Fruit fly (Drosophila melanogaster) whole organism, embryonic: ENCODE results near the gene mrva.
A peak's percentile ranks its signal among the peaks of the same experiment; 100 is the strongest.

Experiments used
- Antp ChIP-seq: fragments of 200-800 bp; sonication (Bioruptor generic); optimal IDR thresholded peaks from 3 replicates; lab custom pipeline; 2016; ENCODE audit warnings: missing biosample characterization, missing genetic modification characterization
- Atf-2 ChIP-seq: fragments of 200-800 bp; sonication (Bioruptor generic); optimal IDR thresholded peaks from 2 replicates; lab custom pipeline; 2016; ENCODE audit warnings: missing biosample characterization, missing genetic modification characterization
- Bdp1 ChIP-seq: fragments of 200-800 bp; sonication (Bioruptor generic); optimal IDR thresholded peaks from 3 replicates; lab custom pipeline; 2016; ENCODE audit warnings: missing biosample characterization, missing genetic modification characterization
- Bteb2 ChIP-seq: fragments of 200-800 bp; sonication (Bioruptor generic); optimal IDR thresholded peaks from 2 replicates; lab custom pipeline; 2016; ENCODE audit warnings: missing biosample characterization, missing genetic modification characterization
- CG10209 ChIP-seq: fragments of 200-800 bp; sonication (Bioruptor generic); optimal IDR thresholded peaks from 3 replicates; lab custom pipeline; 2017; ENCODE audit warnings: missing biosample characterization, mild to moderate bottlenecking, missing genetic modification characterization, missing genetic modification reagents
- CG10267 ChIP-seq: fragments of 200-800 bp; sonication (Bioruptor generic); optimal IDR thresholded peaks from 2 replicates; lab custom pipeline; 2018; ENCODE audit warnings: missing biosample characterization, mild to moderate bottlenecking, missing genetic modification characterization, moderate library complexity
- CG10979 ChIP-seq: fragments of 200-800 bp; sonication (Bioruptor generic); optimal IDR thresholded peaks from 2 replicates; lab custom pipeline; 2018; ENCODE audit warnings: missing biosample characterization, mild to moderate bottlenecking, missing genetic modification characterization, moderate library complexity
- CG11247 ChIP-seq: fragments of 200-800 bp; sonication (Bioruptor generic); IDR thresholded peaks from 2 replicates; pipeline ENCODE4 v1.3.6; 2022; ENCODE audit warnings: missing biosample characterization, missing genetic modification characterization
- CG11504 ChIP-seq: fragments of 200-800 bp; sonication (Bioruptor generic); optimal IDR thresholded peaks from 3 replicates; lab custom pipeline; 2019; ENCODE audit warnings: missing biosample characterization, mild to moderate bottlenecking, missing genetic modification characterization, moderate library complexity
- CG13296 ChIP-seq: fragments of 200-800 bp; sonication (Bioruptor generic); optimal IDR thresholded peaks from 3 replicates; lab custom pipeline; 2018; ENCODE audit warnings: missing biosample characterization, mild to moderate bottlenecking, missing genetic modification characterization
- CG14667 ChIP-seq: fragments of 200-800 bp; sonication (Bioruptor generic); IDR thresholded peaks from 2 replicates; pipeline ENCODE4 v1.3.6; 2022; ENCODE audit warnings: missing biosample characterization, missing genetic modification characterization
- CG15601 ChIP-seq: fragments of 200-800 bp; sonication (Bioruptor generic); optimal IDR thresholded peaks from 3 replicates; lab custom pipeline; 2019; ENCODE audit warnings: missing biosample characterization, mild to moderate bottlenecking, missing genetic modification characterization, moderate library complexity
- CG15696 ChIP-seq: fragments of 200-800 bp; sonication (Bioruptor generic); optimal IDR thresholded peaks from 2 replicates; lab custom pipeline; 2019; ENCODE audit warnings: missing biosample characterization, mild to moderate bottlenecking, missing genetic modification characterization, moderate library complexity
- CG16813 ChIP-seq: fragments of 200-800 bp; sonication (Bioruptor generic); IDR thresholded peaks from 3 replicates; pipeline ENCODE4 v1.3.6; 2022; ENCODE audit warnings: missing biosample characterization, missing genetic modification characterization; ENCODE audit not compliant: partially characterized antibody
- CG17568 ChIP-seq: fragments of 200-800 bp; sonication (Bioruptor generic); optimal IDR thresholded peaks from 2 replicates; lab custom pipeline; 2018; ENCODE audit warnings: missing biosample characterization, mild to moderate bottlenecking, missing genetic modification characterization, moderate library complexity
- CG1792 ChIP-seq: fragments of 200-800 bp; sonication (Bioruptor generic); optimal IDR thresholded peaks from 2 replicates; lab custom pipeline; 2016; ENCODE audit warnings: missing biosample characterization, missing genetic modification characterization
- CG34422 ChIP-seq: fragments of 200-800 bp; sonication (Bioruptor generic); IDR thresholded peaks from 3 replicates; pipeline ENCODE4 v1.3.6; 2022; ENCODE audit warnings: missing biosample characterization, missing genetic modification characterization
- CG3838 ChIP-seq: fragments of 200-800 bp; sonication (Bioruptor generic); optimal IDR thresholded peaks from 3 replicates; lab custom pipeline; 2016; ENCODE audit warnings: missing biosample characterization, missing genetic modification characterization
- CG43689 ChIP-seq: fragments of 200-800 bp; sonication (Bioruptor generic); IDR thresholded peaks from 2 replicates; pipeline ENCODE4 v1.3.6; 2022; ENCODE audit warnings: missing biosample characterization, missing genetic modification characterization
- CG6175 ChIP-seq: fragments of 200-800 bp; sonication (Bioruptor generic); IDR thresholded peaks from 3 replicates; pipeline ENCODE4 v1.3.6; 2022; ENCODE audit warnings: missing biosample characterization, missing genetic modification characterization
- CG6689 ChIP-seq: fragments of 200-800 bp; sonication (Bioruptor generic); IDR thresholded peaks from 2 replicates; pipeline ENCODE4 v1.3.6; 2022; ENCODE audit warnings: missing biosample characterization, missing genetic modification characterization
- CG7372 ChIP-seq: fragments of 200-800 bp; sonication (Bioruptor generic); IDR thresholded peaks from 2 replicates; pipeline ENCODE4 v1.3.6; 2022; ENCODE audit warnings: missing biosample characterization, missing genetic modification characterization
- CG7786 ChIP-seq: fragments of 200-800 bp; sonication (Bioruptor generic); optimal IDR thresholded peaks from 2 replicates; lab custom pipeline; 2016; ENCODE audit warnings: missing biosample characterization, missing genetic modification characterization
- CG8089 ChIP-seq: fragments of 200-800 bp; sonication (Bioruptor generic); optimal IDR thresholded peaks from 3 replicates; lab custom pipeline; 2016; ENCODE audit warnings: missing biosample characterization, missing genetic modification characterization
- CG8290 ChIP-seq, 3 experiments: fragments of 200-800 bp; sonication (Bioruptor generic); optimal IDR thresholded peaks; 2 replicates each; lab custom pipeline; 2016 to 2019; ENCODE audit warnings: missing biosample characterization in 3 of 3, missing genetic modification characterization in 3 of 3, mild to moderate bottlenecking in 2 of 3, moderate library complexity in 1 of 3
- CG9437 ChIP-seq: fragments of 200-800 bp; sonication (Bioruptor generic); optimal IDR thresholded peaks from 2 replicates; lab custom pipeline; 2018; ENCODE audit warnings: missing biosample characterization, mild to moderate bottlenecking, missing genetic modification characterization
- Dip3 ChIP-seq: fragments of 200-800 bp; sonication (Bioruptor generic); optimal IDR thresholded peaks from 3 replicates; lab custom pipeline; 2016; ENCODE audit warnings: missing biosample characterization, missing genetic modification characterization
- Doc3 ChIP-seq: fragments of 200-800 bp; sonication (Bioruptor generic); IDR thresholded peaks from 3 replicates; pipeline ENCODE4 v1.3.6; 2022; ENCODE audit warnings: missing biosample characterization, missing genetic modification characterization; ENCODE audit not compliant: partially characterized antibody
- Jarid2 ChIP-seq: fragments of 200-800 bp; sonication (Bioruptor generic); optimal IDR thresholded peaks from 3 replicates; lab custom pipeline; 2017; ENCODE audit warnings: mild to moderate bottlenecking, missing biosample characterization, missing genetic modification reagents, missing genetic modification characterization
- Nf-YC ChIP-seq: fragments of 200-800 bp; optimal IDR thresholded peaks from 3 replicates; lab custom pipeline; 2019; ENCODE audit warnings: missing biosample characterization, mild to moderate bottlenecking, missing genetic modification characterization, moderate library complexity
- Opbp ChIP-seq: fragments of 200-800 bp; sonication (Bioruptor generic); IDR thresholded peaks from 3 replicates; pipeline ENCODE4 v1.3.6; 2022; ENCODE audit warnings: missing biosample characterization, missing genetic modification characterization; ENCODE audit not compliant: partially characterized antibody
- Pdp1 ChIP-seq, 2 experiments: fragments of 200-800 bp; sonication (Bioruptor generic); optimal IDR thresholded peaks; 3 replicates each; lab custom pipeline; 2016; ENCODE audit warnings: missing biosample characterization in 2 of 2, missing genetic modification characterization in 2 of 2, mild to moderate bottlenecking in 1 of 2, moderate library complexity in 1 of 2
- Taf1 ChIP-seq: fragments of 200-800 bp; sonication (Bioruptor generic); IDR thresholded peaks from 2 replicates; pipeline ENCODE4 v1.3.6; 2022; ENCODE audit warnings: missing biosample characterization, missing genetic modification characterization
- bcd ChIP-seq: fragments of 200-800 bp; sonication (Bioruptor generic); optimal IDR thresholded peaks from 2 replicates; lab custom pipeline; 2017; ENCODE audit warnings: missing biosample characterization, mild to moderate bottlenecking, missing genetic modification characterization
- chn ChIP-seq: fragments of 200-800 bp; sonication (Bioruptor generic); optimal IDR thresholded peaks from 2 replicates; lab custom pipeline; 2016; ENCODE audit warnings: missing biosample characterization, missing genetic modification characterization
- exex ChIP-seq: fragments of 200-800 bp; sonication (Bioruptor generic); optimal IDR thresholded peaks from 4 replicates; lab custom pipeline; 2018; ENCODE audit warnings: missing biosample characterization, mild to moderate bottlenecking, missing genetic modification characterization, moderate library complexity
- fu2 ChIP-seq: fragments of 200-800 bp; sonication (Bioruptor generic); optimal IDR thresholded peaks from 2 replicates; lab custom pipeline; 2016; ENCODE audit warnings: missing biosample characterization, missing genetic modification characterization
- gsb ChIP-seq: fragments of 200-800 bp; sonication (Bioruptor generic); IDR thresholded peaks from 2 replicates; pipeline ENCODE4 v1.3.6; 2022; ENCODE audit warnings: missing biosample characterization, missing genetic modification characterization
- hth ChIP-seq: fragments of >200 bp; optimal IDR thresholded peaks from 2 replicates; lab custom pipeline; 2017; ENCODE audit warnings: inconsistent platforms
- jumu ChIP-seq: fragments of 200-800 bp; sonication (Bioruptor generic); optimal IDR thresholded peaks from 3 replicates; lab custom pipeline; 2016; ENCODE audit warnings: missing biosample characterization, missing genetic modification characterization
- ken ChIP-seq: fragments of 200-800 bp; sonication (Bioruptor generic); IDR thresholded peaks from 3 replicates; pipeline ENCODE4 v1.3.6; 2022; ENCODE audit warnings: missing biosample characterization, missing genetic modification characterization
- knrl ChIP-seq: fragments of 200-800 bp; sonication (Bioruptor generic); IDR thresholded peaks from 3 replicates; pipeline ENCODE4 v1.3.6; 2022; ENCODE audit warnings: missing biosample characterization, missing genetic modification characterization; ENCODE audit not compliant: partially characterized antibody
- lab ChIP-seq: fragments of 200-800 bp; sonication (Bioruptor generic); optimal IDR thresholded peaks from 3 replicates; lab custom pipeline; 2017; ENCODE audit warnings: missing biosample characterization, missing genetic modification characterization, mild to moderate bottlenecking, moderate library complexity, missing genetic modification reagents
- lbe ChIP-seq: fragments of 200-800 bp; sonication (Bioruptor generic); optimal IDR thresholded peaks from 2 replicates; lab custom pipeline; 2016; ENCODE audit warnings: missing biosample characterization, mild to moderate bottlenecking, missing genetic modification characterization
- mirr ChIP-seq: fragments of 200-800 bp; sonication (Bioruptor generic); optimal IDR thresholded peaks from 3 replicates; lab custom pipeline; 2018; ENCODE audit warnings: missing biosample characterization, mild to moderate bottlenecking, missing genetic modification characterization
- pzg ChIP-seq: fragments of 200-800 bp; sonication (Bioruptor generic); optimal IDR thresholded peaks from 3 replicates; lab custom pipeline; 2018; ENCODE audit warnings: missing biosample characterization, mild to moderate bottlenecking, missing genetic modification characterization, moderate library complexity
- ro ChIP-seq: fragments of 200-800 bp; sonication (Bioruptor generic); IDR thresholded peaks from 2 replicates; pipeline ENCODE4 v1.3.6; 2022; ENCODE audit warnings: missing biosample characterization, missing genetic modification characterization
- sd ChIP-seq: fragments of 200-800 bp; sonication (Bioruptor generic); optimal IDR thresholded peaks from 3 replicates; lab custom pipeline; 2018; ENCODE audit warnings: missing biosample characterization, mild to moderate bottlenecking, missing genetic modification characterization, moderate library complexity
- slp2 ChIP-seq: fragments of 200-800 bp; sonication (Bioruptor generic); optimal IDR thresholded peaks from 2 replicates; lab custom pipeline; 2016; ENCODE audit warnings: missing biosample characterization, missing genetic modification characterization

mrva gene

dm6 chr3L:7356386-7357117 lies 27.9 kb upstream of the mrva start, which contains the start of gene CTCF (continued):
- TF ChIP-seq bcd (GFP tag; lab: Kevin White, UChicago) (no peak), CG3838 (GFP tag; lab: Kevin White, UChicago) (no peak), Bteb2 (GFP tag; lab: Kevin White, UChicago) (peak; percentile 5), CG14667 (GFP tag; lab: Robert Waterston, UW) (no peak), CG1792 (GFP tag; lab: Kevin White, UChicago) (peak; percentile 9), chn (GFP tag; lab: Kevin White, UChicago) (peak; percentile 18), Taf1 (GFP tag; lab: Robert Waterston, UW) (no peak), jumu (peak; percentile 54), ro (GFP tag; lab: Robert Waterston, UW) (no peak), CG7372 (GFP tag; lab: Robert Waterston, UW) (no peak), CG15696 (tag; lab: Kevin White, UChicago) (peak; percentile 38), CG8089 (GFP tag; lab: Kevin White, UChicago) (peak; percentile 2), Antp (peak; percentile 55), Dip3 (GFP tag; lab: Kevin White, UChicago) (no peak), hth (no peak), knrl (GFP tag; lab: Robert Waterston, UW) (peak; percentile 82), CG17568 (no peak), sd (tag; lab: Kevin White, UChicago) (peak; percentile 64), Bdp1 (GFP tag; lab: Kevin White, UChicago) (no peak), CG10267 (tag; lab: Kevin White, UChicago) (peak; percentile 62), Opbp (GFP tag; lab: Robert Waterston, UW) (no peak; the same call in 1 of the 3 replicates), CG11247 (GFP tag; lab: Robert Waterston, UW) (peak; percentile 45; the same call in 1 of the 2 replicates), lbe (GFP tag; lab: Kevin White, UChicago) (peak; percentile 38), CG8290 (GFP tag; optimal IDR thresholded peaks at IDR 0.05; lab: Kevin White, UChicago) (peak; percentile 59), CG8290 (tag; optimal IDR thresholded peaks at IDR 0.05; lab: Kevin White, UChicago) (peak in 1 of 2 experiments; percentile 55), CG13296 (GFP tag; lab: Kevin White, UChicago) (peak; percentile 37), exex (tag; lab: Kevin White, UChicago) (peak; percentile 74), lab (GFP tag; lab: Kevin White, UChicago) (peak; percentile 9), CG43689 (GFP tag; lab: Robert Waterston, UW) (no peak), CG6689 (GFP tag; lab: Robert Waterston, UW) (peak; percentile 33; the same call in 1 of the 2 replicates), Atf-2 (no peak), CG11504 (tag; lab: Kevin White, UChicago) (no peak), ken (GFP tag; lab: Robert Waterston, UW) (no peak), CG10979 (peak; percentile 40), CG10209 (GFP tag; lab: Kevin White, UChicago) (peak; percentile 33), gsb (GFP tag; lab: Robert Waterston, UW) (no peak), Pdp1 (GFP tag; optimal IDR thresholded peaks at IDR 0.05; lab: Kevin White, UChicago) (peak; percentile 33 to 36), slp2 (peak; percentile 39), CG9437 (peak; percentile 49), mirr (GFP tag; lab: Kevin White, UChicago) (peak; percentile 56), pzg (GFP tag; lab: Kevin White, UChicago) (peak; percentile 62), fu2 (GFP tag; lab: Kevin White, UChicago) (no peak), CG6175 (no peak), CG7786 (GFP tag; lab: Kevin White, UChicago) (no peak), Doc3 (GFP tag; lab: Robert Waterston, UW) (peak; percentile 84), Jarid2 (GFP tag; lab: Kevin White, UChicago) (no peak), CG16813 (GFP tag; lab: Robert Waterston, UW) (peak; percentile 77), Nf-YC (tag; lab: Kevin White, UChicago) (peak; percentile 65), CG34422 (GFP tag; lab: Robert Waterston, UW) (peak; percentile 63), CG15601 (tag; lab: Kevin White, UChicago) (peak; percentile 34)
